ENCODE assay signal across 4 fruit fly cellular contexts in genomic region chr2L:18818397-18818796, dm6.
TF ChIP-seq lines count a peak whose summit lies in the region.

No protein-coding gene starts in this region.

- TF ChIP-seq CTCF in S2 (optimal IDR thresholded peaks at IDR 0.05; lab: Kevin White, UChicago): peak; percentile 1 to 13
- TF ChIP-seq CTCF in whole organism, embryonic (GFP tag; optimal IDR thresholded peaks at IDR 0.05; lab: Kevin White, UChicago): peak; percentile 59

TF ChIP-seq in whole organism, embryonic, 481 proteins besides CTCF, POLR2A, EP300 and RAD21 (continues in another document):
- no peak for TF ChIP-seq CG11696 (GFP tag; IDR thresholded peaks at IDR 0.05; lab: Robert Waterston, UW)
- peak; percentile 16 for TF ChIP-seq stwl (tag; optimal IDR thresholded peaks at IDR 0.05; lab: Kevin White, UChicago)
- no peak for TF ChIP-seq schlank (tag; optimal IDR thresholded peaks at IDR 0.05; lab: Kevin White, UChicago)
- no peak for TF ChIP-seq cg (GFP tag; optimal IDR thresholded peaks at IDR 0.05; lab: Kevin White, UChicago)
- TF ChIP-seq sens (GFP tag; lab: Kevin White, UChicago): peak; percentile 21
- TF ChIP-seq amos (GFP tag; IDR thresholded peaks at IDR 0.05; lab: Robert Waterston, UW; ENCODE audit: partially characterized antibody): peak; percentile 48; the same call in 1 of the 2 replicates
- TF ChIP-seq bcd (GFP tag; optimal IDR thresholded peaks at IDR 0.05; lab: Kevin White, UChicago): no peak
- TF ChIP-seq CG8388 (GFP tag; optimal IDR thresholded peaks at IDR 0.05; lab: Kevin White, UChicago): no peak
- TF ChIP-seq CG2116 (GFP tag; optimal IDR thresholded peaks at IDR 0.05; lab: Kevin White, UChicago): no peak
- TF ChIP-seq CG18262 (tag; optimal IDR thresholded peaks at IDR 0.05; lab: Kevin White, UChicago): no peak
- TF ChIP-seq her (GFP tag; optimal IDR thresholded peaks at IDR 0.05; lab: Kevin White, UChicago): no peak
- no peak for TF ChIP-seq dan (GFP tag; IDR thresholded peaks at IDR 0.05; lab: Robert Waterston, UW)
- TF ChIP-seq CG30020 (tag; optimal IDR thresholded peaks at IDR 0.05; lab: Kevin White, UChicago): no peak
- TF ChIP-seq gcm2 (GFP tag; optimal IDR thresholded peaks at IDR 0.05; lab: Kevin White, UChicago): no peak
- TF ChIP-seq CG14014 (GFP tag; IDR thresholded peaks at IDR 0.05; lab: Robert Waterston, UW): no peak
- TF ChIP-seq knrl (GFP tag; IDR thresholded peaks at IDR 0.05; lab: Robert Waterston, UW; ENCODE audit: partially characterized antibody): peak; percentile 39; the same call in 2 of the 3 replicates
- no peak for TF ChIP-seq D19A (tag; optimal IDR thresholded peaks at IDR 0.05; lab: Kevin White, UChicago)
- no peak for TF ChIP-seq lilli (GFP tag; optimal IDR thresholded peaks at IDR 0.05; lab: Kevin White, UChicago)
- TF ChIP-seq abd-A (tag; optimal IDR thresholded peaks at IDR 0.05; lab: Kevin White, UChicago): no peak
- no peak for TF ChIP-seq Ssrp (tag; optimal IDR thresholded peaks at IDR 0.05; lab: Kevin White, UChicago)
- peak; percentile 21; the same call in 1 of the 3 replicates for TF ChIP-seq CG2199 (GFP tag; IDR thresholded peaks at IDR 0.05; lab: Robert Waterston, UW)
- TF ChIP-seq ranshi (GFP tag; IDR thresholded peaks at IDR 0.05; lab: Robert Waterston, UW): no peak
- TF ChIP-seq CG4707 (GFP tag; optimal IDR thresholded peaks at IDR 0.05; lab: Kevin White, UChicago): no peak
- no peak for TF ChIP-seq pita (GFP tag; optimal IDR thresholded peaks at IDR 0.05; lab: Kevin White, UChicago)
- no peak for TF ChIP-seq CG12744 (GFP tag; optimal IDR thresholded peaks at IDR 0.05; lab: Kevin White, UChicago)
- no peak for TF ChIP-seq Pdp1 (GFP tag; optimal IDR thresholded peaks at IDR 0.05; lab: Kevin White, UChicago)
- TF ChIP-seq Vsx1 (GFP tag; optimal IDR thresholded peaks at IDR 0.05; lab: Kevin White, UChicago): no peak
- TF ChIP-seq ab (GFP tag; optimal IDR thresholded peaks at IDR 0.05; lab: Kevin White, UChicago): no peak
- no peak for TF ChIP-seq unpg (GFP tag; optimal IDR thresholded peaks at IDR 0.05; lab: Kevin White, UChicago)
- no peak for TF ChIP-seq insv (GFP tag; optimal IDR thresholded peaks at IDR 0.05; lab: Kevin White, UChicago)
- TF ChIP-seq CG33213 (GFP tag; optimal IDR thresholded peaks at IDR 0.05; lab: Kevin White, UChicago): no peak

TF ChIP-seq in whole organism, prepupa, 60 proteins besides CTCF, POLR2A, EP300 and RAD21:
- TF ChIP-seq net (GFP tag; optimal IDR thresholded peaks at IDR 0.05; lab: Kevin White, UChicago) (no peak), svp (GFP tag; lab: Kevin White, UChicago) (peak; percentile 17), Blimp-1 (GFP tag; optimal IDR thresholded peaks at IDR 0.05; lab: Kevin White, UChicago) (no peak), CG6808 (GFP tag; optimal IDR thresholded peaks at IDR 0.05; lab: Kevin White, UChicago) (no peak), lz (GFP tag; optimal IDR thresholded peaks at IDR 0.05; lab: Kevin White, UChicago) (no peak), Hr39 (GFP tag; optimal IDR thresholded peaks at IDR 0.05; lab: Kevin White, UChicago) (no peak), Ets96B (tag; optimal IDR thresholded peaks at IDR 0.05; lab: Kevin White, UChicago) (no peak)

TF ChIP-seq in whole organism, wandering third instar larva, 38 proteins besides CTCF, POLR2A, EP300 and RAD21:
- TF ChIP-seq CrebA (GFP tag; optimal IDR thresholded peaks at IDR 0.05; lab: Kevin White, UChicago; ENCODE audit: borderline replicate concordance) (no peak), Hr83 (GFP tag; optimal IDR thresholded peaks at IDR 0.05; lab: Kevin White, UChicago; ENCODE audit: poor library complexity, severe bottlenecking) (no peak), Myc (optimal IDR thresholded peaks at IDR 0.05; lab: Kevin White, UChicago) (peak; percentile 64)
